Fruit fly (Drosophila melanogaster) whole organism, adult: ENCODE data around the gene CG31189.

ENCODE experiments used
- CG11617 ChIP-seq: fragments of 200-800 bp; sonication (Bioruptor generic); optimal IDR thresholded peaks from 2 replicates; lab custom pipeline; 2017; ENCODE audit warnings: mild to moderate bottlenecking, missing biosample characterization, missing genetic modification reagents, missing genetic modification characterization
- CG5204 ChIP-seq: fragments of 200-800 bp; sonication (Bioruptor generic); optimal IDR thresholded peaks from 2 replicates; lab custom pipeline; 2016; ENCODE audit warnings: missing biosample characterization, missing genetic modification characterization
- CG7101 ChIP-seq: fragments of 200-800 bp; sonication (Bioruptor generic); optimal IDR thresholded peaks from 2 replicates; lab custom pipeline; 2018; ENCODE audit warnings: missing biosample characterization, mild to moderate bottlenecking, missing genetic modification characterization, moderate library complexity
- Crg-1 ChIP-seq: fragments of 200-800 bp; sonication (Bioruptor generic); optimal IDR thresholded peaks from 2 replicates; lab custom pipeline; 2016; ENCODE audit warnings: missing biosample characterization, missing genetic modification characterization
- Mnt ChIP-seq: fragments of 200-800 bp; sonication (Bioruptor generic); optimal IDR thresholded peaks from 2 replicates; lab custom pipeline; 2016; ENCODE audit warnings: missing biosample characterization, mild to moderate bottlenecking, missing genetic modification characterization
- cic ChIP-seq: fragments of 200-800 bp; sonication (Bioruptor generic); optimal IDR thresholded peaks from 2 replicates; lab custom pipeline; 2017; ENCODE audit warnings: missing biosample characterization, mild to moderate bottlenecking, missing genetic modification characterization, moderate library complexity
- cnc ChIP-seq, 2 experiments: fragments of >200 bp; optimal IDR thresholded peaks; 2 replicates each; lab custom pipeline; 2017
- ovo ChIP-seq: fragments of 200-800 bp; sonication (Bioruptor generic); optimal IDR thresholded peaks from 2 replicates; lab custom pipeline; 2016; ENCODE audit warnings: missing biosample characterization, missing genetic modification characterization

DNA sequence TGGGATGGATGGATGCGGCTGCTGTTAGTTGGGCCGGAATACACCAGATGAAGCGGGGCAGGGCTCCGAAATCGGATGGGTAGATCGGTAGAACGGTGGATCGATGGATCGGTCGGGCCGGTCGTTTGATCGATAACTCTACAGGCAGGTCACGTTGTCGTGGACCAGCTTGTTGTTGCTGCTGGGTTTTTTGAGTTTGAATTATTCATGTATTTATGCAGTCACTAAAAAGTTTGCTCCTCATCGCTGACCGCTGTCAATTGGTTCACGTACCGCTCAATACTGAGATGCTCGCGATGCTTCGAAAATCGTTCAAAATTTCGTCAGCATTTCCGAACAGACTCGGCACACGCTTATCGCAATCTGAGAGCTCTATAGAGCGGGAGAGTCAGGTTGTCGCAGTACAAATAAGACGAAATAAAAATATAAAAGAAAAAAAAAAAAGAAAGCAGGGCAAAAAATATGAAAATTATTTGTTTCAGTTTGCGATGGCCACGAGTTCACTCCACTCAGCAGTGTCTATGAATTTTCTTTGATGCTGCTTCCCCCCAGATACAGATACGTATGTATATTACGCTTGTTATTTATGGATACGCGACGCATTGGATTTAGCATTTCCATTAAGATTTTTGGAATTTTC, 21.6 kb downstream of the CG31189 start, which contains the start of gene peg:
- TF ChIP-seq Crg-1 (GFP tag; lab: Kevin White, UChicago) (no peak), CG5204 (GFP tag; lab: Kevin White, UChicago) (no peak), Mnt (GFP tag; lab: Kevin White, UChicago) (no peak), ovo (GFP tag; lab: Kevin White, UChicago) (no peak), cnc (optimal IDR thresholded peaks at IDR 0.05; lab: Kevin White, UChicago) (no peak), CG7101 (tag; lab: Kevin White, UChicago) (no peak), CG11617 (GFP tag; lab: Kevin White, UChicago) (no peak), cic (peak; percentile 16)
